Worm (Caenorhabditis elegans) whole organism, midembryonic: ENCODE data around the gene sas-5.

Source experiments
- cog-1 ChIP-seq: sonication (generic microtip); optimal IDR thresholded peaks from 2 replicates; lab custom pipeline; 2016; ENCODE audit warnings: missing genetic modification characterization, missing compliant biosample characterization
- flt-1 ChIP-seq: fragments of 200-800 bp; sonication (Bioruptor generic); IDR thresholded peaks from 2 replicates; pipeline ENCODE4 v1.3.6; 2022; ENCODE audit warnings: missing genetic modification characterization, missing compliant biosample characterization
- med-1 ChIP-seq: sonication (generic microtip); optimal IDR thresholded peaks from 2 replicates; lab custom pipeline; 2017; ENCODE audit warnings: missing genetic modification characterization, mild to moderate bottlenecking, missing compliant biosample characterization, antibody characterized with exemption, missing genetic modification reagents; ENCODE audit not compliant: insufficient read depth
- ref-1 ChIP-seq: fragments of 200-800 bp; sonication (Bioruptor generic); conservative IDR thresholded peaks from 2 replicates; pipeline ENCODE4 v1.3.6; 2022; ENCODE audit warnings: missing genetic modification reagents, missing genetic modification characterization, missing compliant biosample characterization
- ztf-23 ChIP-seq: fragments of 200-800 bp; sonication (Bioruptor generic); IDR thresholded peaks from 2 replicates; pipeline ENCODE4 v1.3.6; 2022; ENCODE audit warnings: missing genetic modification reagents, missing genetic modification characterization, missing compliant biosample characterization
- ztf-29 ChIP-seq: fragments of 200-800 bp; sonication (Bioruptor generic); IDR thresholded peaks from 2 replicates; pipeline ENCODE4 v1.3.6; 2022; ENCODE audit warnings: missing genetic modification reagents, missing genetic modification characterization, missing compliant biosample characterization

DNA sequence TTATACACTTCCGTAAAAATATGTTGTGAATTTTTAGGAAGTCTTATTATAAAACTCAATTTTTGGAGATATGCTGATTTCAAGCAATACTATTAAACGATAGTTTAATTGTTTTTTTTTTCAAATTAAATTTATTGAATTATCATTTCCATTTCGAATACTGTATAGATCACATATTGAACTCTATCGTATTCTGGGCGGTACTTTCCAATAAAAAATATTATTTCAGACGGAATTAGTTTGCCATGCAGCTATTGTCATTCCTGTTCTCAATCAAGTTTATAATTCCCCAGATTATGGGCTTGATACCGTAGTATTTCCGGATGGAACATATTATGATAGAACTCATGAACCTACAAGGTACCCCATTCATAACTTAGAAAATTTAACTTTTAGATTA is 36.0 kb upstream of the sas-5 start:
- TF ChIP-seq ztf-23: no peak
- TF ChIP-seq flt-1 (GFP tag; lab: Robert Waterston, UW): no peak
- TF ChIP-seq ztf-29 (GFP tag; lab: Robert Waterston, UW): no peak
- TF ChIP-seq ref-1 (GFP tag; lab: Robert Waterston, UW): no peak
- no peak for TF ChIP-seq med-1 (GFP tag; lab: Kevin White, UChicago)
- no peak for TF ChIP-seq cog-1 (tag; lab: Kevin White, UChicago)
